Worm (Caenorhabditis elegans) whole organism, early embryonic: ENCODE results near the gene sec-6.

Experiments
- F13C5.2 ChIP-seq: sonication (generic microtip); optimal IDR thresholded peaks from 2 replicates; lab custom pipeline; 2017; ENCODE audit warnings: mild to moderate bottlenecking, missing genetic modification characterization, inconsistent platforms, missing compliant biosample characterization
- ama-1 ChIP-seq: fragments of 150-350 bp; optimal IDR thresholded peaks from 2 replicates; lab custom pipeline; 2014
- flt-1 ChIP-seq: fragments of 200-800 bp; sonication (Bioruptor generic); IDR thresholded peaks from 2 replicates; pipeline ENCODE4 v1.3.6; 2022; ENCODE audit warnings: missing genetic modification characterization, missing compliant biosample characterization
- pes-1 ChIP-seq: fragments of 200-800 bp; sonication (Bioruptor generic); IDR thresholded peaks from 2 replicates; pipeline ENCODE4 v1.3.6; 2022; ENCODE audit warnings: missing genetic modification reagents, missing genetic modification characterization, missing compliant biosample characterization
- scrt-1 ChIP-seq: fragments of 200-800 bp; sonication (Bioruptor generic); IDR thresholded peaks from 2 replicates; pipeline ENCODE4 v1.3.6; 2022; ENCODE audit warnings: missing genetic modification characterization, missing compliant biosample characterization
- tbx-11 ChIP-seq: fragments of 200-800 bp; sonication (Bioruptor generic); IDR thresholded peaks from 2 replicates; pipeline ENCODE4 v1.3.6; 2022; ENCODE audit warnings: missing genetic modification characterization, missing compliant biosample characterization

DNA sequence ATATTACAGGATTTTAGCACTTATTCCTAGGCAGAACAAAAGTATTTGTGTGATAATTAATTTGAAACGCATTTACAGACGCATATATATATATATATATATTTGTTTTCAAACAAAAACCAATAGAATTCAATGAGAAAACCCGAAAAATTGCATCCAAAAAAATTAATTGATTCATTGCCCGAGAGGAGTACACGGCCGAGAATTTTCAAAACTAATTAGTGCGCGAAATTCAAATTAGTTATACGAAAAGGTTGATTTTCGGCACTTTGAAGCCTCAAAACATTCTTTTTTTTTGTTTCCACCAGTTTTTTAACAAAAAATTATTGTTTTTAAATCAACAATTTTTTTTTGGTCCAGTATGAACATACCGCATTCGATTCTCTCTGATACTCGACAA, 32.1 kb downstream of the sec-6 start:
- TF ChIP-seq pes-1 (GFP tag; lab: Robert Waterston, UW) (no peak), tbx-11 (GFP tag; lab: Robert Waterston, UW) (no peak), F13C5.2 (tag; lab: Kevin White, UChicago) (no peak), ama-1 (lab: Kevin White, UChicago) (no peak), scrt-1 (GFP tag; lab: Robert Waterston, UW) (no peak), flt-1 (no peak)
